Fruit fly (Drosophila melanogaster): ENCODE measurements around the gene CG7453.

CG7453 gene

dm6 chrX:19166152-19166935, 13.6 kb upstream of the CG7453 start (continued):
- no peak for TF ChIP-seq tna (GFP tag; IDR thresholded peaks at IDR 0.05; ENCODE audit: partially characterized antibody)
- no peak for TF ChIP-seq CG13624 (GFP tag; optimal IDR thresholded peaks at IDR 0.05)
- TF ChIP-seq vvl (GFP tag; IDR thresholded peaks at IDR 0.05) = no peak
- no peak for TF ChIP-seq NC2β (GFP tag; optimal IDR thresholded peaks at IDR 0.05)
- TF ChIP-seq ems (GFP tag; optimal IDR thresholded peaks at IDR 0.05) = no peak
- TF ChIP-seq CG6854 (GFP tag; optimal IDR thresholded peaks at IDR 0.05) = no peak
- TF ChIP-seq eyg (GFP tag; optimal IDR thresholded peaks at IDR 0.05) = no peak
- no peak for TF ChIP-seq Lhr (GFP tag; optimal IDR thresholded peaks at IDR 0.05)
- TF ChIP-seq Nf-YC (tag; optimal IDR thresholded peaks at IDR 0.05) = peak; percentile 32
- TF ChIP-seq peb (GFP tag; IDR thresholded peaks at IDR 0.05) = no peak
- TF ChIP-seq Opbp (GFP tag; IDR thresholded peaks at IDR 0.05; ENCODE audit: partially characterized antibody) = no peak
- no peak for TF ChIP-seq Sin3A (optimal IDR thresholded peaks at IDR 0.05)
- peak; percentile 2 for TF ChIP-seq CG11723 (GFP tag; optimal IDR thresholded peaks at IDR 0.05)
- TF ChIP-seq HLH54F (GFP tag; optimal IDR thresholded peaks at IDR 0.05) = no peak
- TF ChIP-seq da (GFP tag; optimal IDR thresholded peaks at IDR 0.05) = no peak
- TF ChIP-seq H15 (GFP tag; IDR thresholded peaks at IDR 0.05) = 0 out of 3 replicates have a peak, but pooled peaks have one; percentile 42
- TF ChIP-seq ranshi (GFP tag; IDR thresholded peaks at IDR 0.05) = no peak
- no peak for TF ChIP-seq rib (GFP tag; IDR thresholded peaks at IDR 0.05)
- no peak for TF ChIP-seq CG3407 (GFP tag; optimal IDR thresholded peaks at IDR 0.05)
- no peak for TF ChIP-seq zfh1 (GFP tag; IDR thresholded peaks at IDR 0.05)
- TF ChIP-seq odd (GFP tag; optimal IDR thresholded peaks at IDR 0.05) = peak; percentile 55
- no peak for TF ChIP-seq stwl (tag; optimal IDR thresholded peaks at IDR 0.05)
- TF ChIP-seq CHES-1-like (GFP tag; optimal IDR thresholded peaks at IDR 0.05) = no peak
- TF ChIP-seq jumu (GFP tag; optimal IDR thresholded peaks at IDR 0.05) = no peak
- no peak for TF ChIP-seq CG11247 (GFP tag; IDR thresholded peaks at IDR 0.05)
- no peak for TF ChIP-seq Taf1 (GFP tag; IDR thresholded peaks at IDR 0.05)
- TF ChIP-seq HLH3B (GFP tag; IDR thresholded peaks at IDR 0.05) = 0 out of 2 replicates have a peak, but pooled peaks have one; percentile 9
- no peak for TF ChIP-seq CG10321 (GFP tag; IDR thresholded peaks at IDR 0.05)
- peak; percentile 3 for TF ChIP-seq CG15601 (tag; optimal IDR thresholded peaks at IDR 0.05)
- TF ChIP-seq Adf1 (GFP tag; IDR thresholded peaks at IDR 0.05) = peak; percentile 44
- TF ChIP-seq cato (GFP tag; optimal IDR thresholded peaks at IDR 0.05; ENCODE audit: borderline replicate concordance) = no peak
- no peak for TF ChIP-seq yki (optimal IDR thresholded peaks at IDR 0.05)
- TF ChIP-seq toy (GFP tag; IDR thresholded peaks at IDR 0.05) = no peak
- no peak for TF ChIP-seq trem (tag; optimal IDR thresholded peaks at IDR 0.05)
- peak; percentile 41 to 61 for TF ChIP-seq dpn (GFP tag; optimal IDR thresholded peaks at IDR 0.05)
- 0 out of 2 replicates have a peak, but pooled peaks have one; percentile 18 for TF ChIP-seq sisA (GFP tag; IDR thresholded peaks at IDR 0.05)
- TF ChIP-seq HLH4C (GFP tag; IDR thresholded peaks at IDR 0.05; ENCODE audit: partially characterized antibody) = no peak
- no peak for TF ChIP-seq CG32767 (GFP tag; IDR thresholded peaks at IDR 0.05)
- no peak for TF ChIP-seq NK7.1 (GFP tag; optimal IDR thresholded peaks at IDR 0.05)
- peak; percentile 90 for TF ChIP-seq sens (GFP tag)
- no peak for TF ChIP-seq CG31388 (GFP tag; optimal IDR thresholded peaks at IDR 0.05)
- no peak for TF ChIP-seq CG14050 (GFP tag; IDR thresholded peaks at IDR 0.05)
- no peak for TF ChIP-seq E2f1 (GFP tag; IDR thresholded peaks at IDR 0.05)
- no peak for TF ChIP-seq gcm2 (GFP tag; optimal IDR thresholded peaks at IDR 0.05)
- TF ChIP-seq CG9876 (GFP tag; optimal IDR thresholded peaks at IDR 0.05) = no peak
- no peak for TF ChIP-seq MBD-R2 (GFP tag; IDR thresholded peaks at IDR 0.05)
- no peak for TF ChIP-seq CG1529 (GFP tag; optimal IDR thresholded peaks at IDR 0.05)
- peak; percentile 43 for TF ChIP-seq CG9817 (tag; optimal IDR thresholded peaks at IDR 0.05)
- TF ChIP-seq gsb (GFP tag; IDR thresholded peaks at IDR 0.05) = 0 out of 2 replicates have a peak, but pooled peaks have one; percentile 25
- TF ChIP-seq Camta (GFP tag; optimal IDR thresholded peaks at IDR 0.05) = peak; percentile 5
- TF ChIP-seq D19B (GFP tag; optimal IDR thresholded peaks at IDR 0.05) = no peak
- peak; percentile 30 for TF ChIP-seq CG4820 (GFP tag; optimal IDR thresholded peaks at IDR 0.05)
